Worm (Caenorhabditis elegans) whole organism, young adult: ENCODE results near the gene F26F4.8.

Experiments used
- B0019.2 ChIP-seq: fragments of 200-800 bp; sonication (Bioruptor generic); conservative IDR thresholded peaks from 2 replicates; pipeline ENCODE4 v1.3.6; 2022; ENCODE audit warnings: missing genetic modification reagents, missing genetic modification characterization, missing compliant biosample characterization
- C06A6.2 ChIP-seq: fragments of 200-800 bp; sonication (Bioruptor generic); conservative IDR thresholded peaks from 2 replicates; pipeline ENCODE4 v1.3.6; 2022; ENCODE audit warnings: missing genetic modification characterization, missing compliant biosample characterization
- F23B12.7 ChIP-seq: sonication (generic microtip); optimal IDR thresholded peaks from 2 replicates; lab custom pipeline; 2017; ENCODE audit warnings: missing genetic modification characterization, mild to moderate bottlenecking, missing compliant biosample characterization, antibody characterized with exemption, moderate library complexity; ENCODE audit not compliant: insufficient read depth
- F33H1.4 ChIP-seq: fragments of 200-800 bp; sonication (Bioruptor generic); IDR thresholded peaks from 2 replicates; pipeline ENCODE4 v1.3.6; 2022; ENCODE audit warnings: missing genetic modification reagents, missing genetic modification characterization, missing compliant biosample characterization
- F37B4.10 ChIP-seq: fragments of 200-800 bp; sonication (Bioruptor generic); IDR thresholded peaks from 2 replicates; pipeline ENCODE4 v1.3.6; 2022; ENCODE audit warnings: missing genetic modification characterization, missing compliant biosample characterization
- K11D2.4 ChIP-seq: fragments of 200-800 bp; sonication (Bioruptor generic); IDR thresholded peaks from 2 replicates; pipeline ENCODE4 v1.3.6; 2022; ENCODE audit warnings: missing genetic modification reagents, missing genetic modification characterization, missing compliant biosample characterization
- T26A5.8 ChIP-seq: sonication (generic microtip); optimal IDR thresholded peaks from 2 replicates; lab custom pipeline; 2016; ENCODE audit warnings: missing genetic modification characterization, missing compliant biosample characterization
- Y95B8A.8 ChIP-seq: fragments of 200-800 bp; sonication (Bioruptor generic); IDR thresholded peaks from 2 replicates; pipeline ENCODE4 v1.3.6; 2022; ENCODE audit warnings: missing genetic modification reagents, missing genetic modification characterization, missing compliant biosample characterization
- atf-7 ChIP-seq: sonication (generic microtip); optimal IDR thresholded peaks from 2 replicates; lab custom pipeline; 2017; ENCODE audit warnings: mild to moderate bottlenecking, missing genetic modification characterization, missing compliant biosample characterization
- attf-3 ChIP-seq: fragments of 200-800 bp; sonication (Bioruptor generic); conservative IDR thresholded peaks from 2 replicates; pipeline ENCODE4 v1.3.6; 2022; ENCODE audit warnings: missing genetic modification reagents, missing genetic modification characterization, missing compliant biosample characterization
- attf-6 ChIP-seq: fragments of 200-800 bp; sonication (Bioruptor generic); IDR thresholded peaks from 2 replicates; pipeline ENCODE4 v1.3.6; 2022; ENCODE audit warnings: missing genetic modification reagents, missing genetic modification characterization, missing compliant biosample characterization
- bed-2 ChIP-seq: fragments of 200-800 bp; sonication (Bioruptor generic); IDR thresholded peaks from 2 replicates; pipeline ENCODE4 v1.3.6; 2022; ENCODE audit warnings: missing genetic modification reagents, missing genetic modification characterization, missing compliant biosample characterization
- ceh-27 ChIP-seq: fragments of 200-800 bp; sonication (Bioruptor generic); optimal IDR thresholded peaks from 2 replicates; lab custom pipeline; 2018; ENCODE audit warnings: mild to moderate bottlenecking, missing genetic modification characterization, moderate library complexity, missing compliant biosample characterization
- ceh-40 ChIP-seq: fragments of 200-800 bp; sonication (Bioruptor generic); IDR thresholded peaks from 2 replicates; pipeline ENCODE4 v1.3.6; 2022; ENCODE audit warnings: missing genetic modification characterization, missing compliant biosample characterization
- ceh-58 ChIP-seq: fragments of 200-800 bp; sonication (Bioruptor generic); IDR thresholded peaks from 2 replicates; pipeline ENCODE4 v1.3.6; 2022; ENCODE audit warnings: missing genetic modification characterization, missing compliant biosample characterization
- ceh-91 ChIP-seq: fragments of 200-800 bp; sonication (Bioruptor generic); IDR thresholded peaks from 2 replicates; pipeline ENCODE4 v1.3.6; 2022; ENCODE audit warnings: missing genetic modification reagents, missing genetic modification characterization, missing compliant biosample characterization
- dpff-1 ChIP-seq: sonication (generic microtip); optimal IDR thresholded peaks from 2 replicates; lab custom pipeline; 2017; ENCODE audit warnings: mild to moderate bottlenecking, missing genetic modification characterization, missing compliant biosample characterization
- efl-1 ChIP-seq: fragments of 150-350 bp; optimal IDR thresholded peaks from 2 replicates; lab custom pipeline; 2014; ENCODE audit warnings: missing biosample characterization, missing genetic modification reagents, missing genetic modification characterization
- egrh-3 ChIP-seq: fragments of 200-800 bp; sonication (Bioruptor generic); IDR thresholded peaks from 2 replicates; pipeline ENCODE4 v1.3.6; 2022; ENCODE audit warnings: missing genetic modification reagents, missing genetic modification characterization, missing compliant biosample characterization
- ets-4 ChIP-seq: fragments of 200-800 bp; sonication (Bioruptor generic); optimal IDR thresholded peaks from 2 replicates; lab custom pipeline; 2018; ENCODE audit warnings: mild to moderate bottlenecking, missing genetic modification characterization, missing compliant biosample characterization
- gei-17 ChIP-seq: fragments of 200-800 bp; sonication (Bioruptor generic); optimal IDR thresholded peaks from 2 replicates; lab custom pipeline; 2018; ENCODE audit warnings: mild to moderate bottlenecking, missing genetic modification characterization, missing compliant biosample characterization
- him-1 ChIP-seq: sonication (generic microtip); optimal IDR thresholded peaks from 2 replicates; lab custom pipeline; 2016; ENCODE audit warnings: missing genotype, missing genetic modification reagents, missing genetic modification characterization, missing compliant biosample characterization
- hrde-1 ChIP-seq: sonication (generic microtip); optimal IDR thresholded peaks from 2 replicates; lab custom pipeline; 2016; ENCODE audit warnings: missing genetic modification characterization, mild to moderate bottlenecking, missing compliant biosample characterization, moderate library complexity, missing genotype, missing genetic modification reagents, borderline replicate concordance
- lin-26 ChIP-seq: fragments of 200-800 bp; sonication (Bioruptor generic); IDR thresholded peaks from 2 replicates; pipeline ENCODE4 v1.3.6; 2022; ENCODE audit warnings: missing genetic modification reagents, missing genetic modification characterization, missing compliant biosample characterization
- lir-1 ChIP-seq: fragments of 200-800 bp; sonication (Bioruptor generic); conservative IDR thresholded peaks from 2 replicates; pipeline ENCODE4 v1.3.6; 2022; ENCODE audit warnings: missing genetic modification reagents, missing genetic modification characterization, missing compliant biosample characterization
- lsl-1 ChIP-seq: fragments of 200-800 bp; sonication (Bioruptor generic); optimal IDR thresholded peaks from 2 replicates; lab custom pipeline; 2018; ENCODE audit warnings: mild to moderate bottlenecking, missing genetic modification characterization, moderate library complexity, missing compliant biosample characterization
- lsy-27 ChIP-seq: sonication (generic microtip); optimal IDR thresholded peaks from 2 replicates; lab custom pipeline; 2017; ENCODE audit warnings: missing genetic modification characterization, mild to moderate bottlenecking, missing compliant biosample characterization, antibody characterized with exemption, missing genotype, borderline replicate concordance; ENCODE audit not compliant: insufficient read depth
- mxl-1 ChIP-seq: sonication (generic microtip); optimal IDR thresholded peaks from 2 replicates; lab custom pipeline; 2016; ENCODE audit warnings: missing genetic modification characterization, missing compliant biosample characterization
- nfya-2 ChIP-seq: fragments of 200-800 bp; sonication (Bioruptor generic); IDR thresholded peaks from 2 replicates; pipeline ENCODE4 v1.3.6; 2022; ENCODE audit warnings: missing genetic modification reagents, missing genetic modification characterization, missing compliant biosample characterization
- nfyb-1 ChIP-seq: fragments of 200-800 bp; sonication (Bioruptor generic); IDR thresholded peaks from 2 replicates; pipeline ENCODE4 v1.3.6; 2022; ENCODE audit warnings: missing genetic modification reagents, missing genetic modification characterization, missing compliant biosample characterization
- nhr-80 ChIP-seq: sonication (generic microtip); optimal IDR thresholded peaks from 2 replicates; lab custom pipeline; 2016; ENCODE audit warnings: missing genetic modification characterization, missing compliant biosample characterization
- rec-8 ChIP-seq, 2 experiments: sonication (generic microtip); optimal IDR thresholded peaks; 2 replicates each; lab custom pipeline; 2016; ENCODE audit warnings: mild to moderate bottlenecking in 2 of 2, missing genetic modification characterization in 2 of 2, missing genetic modification reagents in 2 of 2, missing genotype in 2 of 2, missing biosample characterization in 1 of 2, missing compliant biosample characterization in 1 of 2, moderate library complexity in 1 of 2
- rpc-1 ChIP-seq, 2 experiments: fragments of 150-350 bp in 1 of 2; sonication (generic microtip) in 1 of 2; optimal IDR thresholded peaks; 2 replicates each; lab custom pipeline; 2014 to 2018; ENCODE audit warnings: missing biosample characterization in 1 of 2, missing genetic modification characterization in 1 of 2, missing genetic modification reagents in 1 of 2, missing genotype in 1 of 2
- snpc-3.4 ChIP-seq: sonication (generic microtip); optimal IDR thresholded peaks from 2 replicates; lab custom pipeline; 2017; ENCODE audit warnings: missing genetic modification characterization, mild to moderate bottlenecking, missing compliant biosample characterization, antibody characterized with exemption, moderate library complexity, missing genotype, missing genetic modification reagents
- snpc-4 ChIP-seq, 5 experiments: fragments of 150-350 bp in 1 of 5; sonication (generic microtip) in 4 of 5; optimal IDR thresholded peaks; 2 replicates each; lab custom pipeline; 2014 to 2018; ENCODE audit warnings: missing genetic modification characterization in 5 of 5, missing biosample characterization in 3 of 5, antibody characterized with exemption in 2 of 5, mild to moderate bottlenecking in 2 of 5, missing compliant biosample characterization in 2 of 5, missing genotype in 2 of 5, moderate library complexity in 2 of 5, missing genetic modification reagents in 1 of 5
- xnd-1 ChIP-seq: sonication (generic microtip); optimal IDR thresholded peaks from 2 replicates; lab custom pipeline; 2016; ENCODE audit warnings: missing genotype, missing genetic modification reagents, missing genetic modification characterization, missing compliant biosample characterization
- zim-3 ChIP-seq: sonication (generic microtip); optimal IDR thresholded peaks from 2 replicates; lab custom pipeline; 2017; ENCODE audit warnings: mild to moderate bottlenecking, missing genetic modification characterization, moderate library complexity, missing compliant biosample characterization
- ztf-26 ChIP-seq: sonication (generic microtip); optimal IDR thresholded peaks from 2 replicates; lab custom pipeline; 2017; ENCODE audit warnings: missing genetic modification characterization, missing compliant biosample characterization
- ztf-3 ChIP-seq: fragments of 200-800 bp; sonication (Bioruptor generic); optimal IDR thresholded peaks from 2 replicates; lab custom pipeline; 2018; ENCODE audit warnings: mild to moderate bottlenecking, missing genetic modification characterization, missing compliant biosample characterization
- ztf-6 ChIP-seq: fragments of 200-800 bp; sonication (Bioruptor generic); IDR thresholded peaks from 2 replicates; pipeline ENCODE4 v1.3.6; 2022; ENCODE audit warnings: missing genetic modification reagents, missing genetic modification characterization, missing compliant biosample characterization

Gene F26F4.8

DNA sequence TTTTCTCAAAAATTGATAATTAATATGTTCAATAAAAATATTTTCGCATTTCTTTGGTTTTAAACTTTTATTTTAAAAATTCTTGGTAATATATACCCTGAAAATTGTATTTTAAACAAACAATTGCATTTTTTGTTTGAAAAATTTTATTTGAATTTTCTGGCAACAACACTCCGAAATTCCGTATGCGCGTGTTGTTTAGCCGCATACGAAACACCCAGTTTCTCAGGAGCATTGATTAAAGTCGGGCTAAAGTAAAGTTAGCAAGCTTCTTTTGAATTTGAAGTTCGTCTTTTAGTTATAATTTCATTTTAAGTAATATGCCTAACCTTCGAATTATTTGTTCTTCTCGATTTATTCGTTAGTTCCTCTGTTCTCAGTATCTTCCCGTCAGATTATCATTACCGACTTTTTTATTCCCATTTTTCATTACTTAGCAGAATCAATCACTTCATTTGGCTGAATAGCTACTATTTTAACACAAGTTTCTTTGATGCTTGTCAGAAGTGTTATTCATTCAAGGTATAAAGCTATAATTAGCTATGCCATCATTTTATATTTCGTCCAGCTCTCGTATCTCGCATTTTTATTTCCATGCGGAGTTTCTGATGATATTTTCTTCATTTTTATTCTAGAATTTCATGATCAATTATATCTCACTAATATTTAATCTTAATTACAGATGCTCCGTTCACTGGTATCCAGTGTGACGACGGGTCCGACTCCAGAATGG is 29.8 kb upstream of the F26F4.8 start, which contains the start of gene mrps-18C:
TSS of gene mrps-18C (plus strand) at position 683 of the 733 bp plus-strand sequence.
- no peak for TF ChIP-seq egrh-3 (GFP tag; lab: Robert Waterston, UW)
- TF ChIP-seq hrde-1 = no peak
- TF ChIP-seq efl-1 (GFP tag; lab: Kevin White, UChicago) = peak; percentile 4
- peak; percentile 92 for TF ChIP-seq attf-3 (GFP tag; lab: Robert Waterston, UW)

DNA sequence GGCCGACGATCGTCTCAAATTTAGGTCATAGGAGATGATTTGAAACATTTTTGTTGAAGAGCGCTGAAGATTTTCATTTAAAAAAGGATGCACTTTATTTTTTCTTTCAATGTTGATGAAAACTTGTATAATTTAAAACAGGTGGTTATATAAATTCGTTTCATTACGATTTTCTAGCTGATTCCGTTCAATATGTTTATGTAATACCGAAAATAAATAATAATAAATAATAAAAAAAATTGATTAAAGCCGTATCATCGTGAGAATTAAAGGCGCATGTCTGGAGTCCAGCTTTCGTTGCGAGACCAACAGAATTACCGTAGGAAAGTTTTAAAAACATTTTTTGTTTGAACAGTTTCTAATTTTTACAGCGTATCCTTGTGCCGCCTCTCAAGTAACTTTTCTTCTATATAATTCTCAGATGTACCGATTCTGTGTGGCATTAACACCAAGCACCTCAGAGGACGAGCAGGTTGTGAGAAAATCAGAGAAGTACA is 27.0 kb upstream of the F26F4.8 start, which contains the start of the genes C26E6.12 and eri-9:
TSS of gene C26E6.12 (minus strand) at position 51 of the 497 bp plus-strand sequence.
TSS of gene eri-9 (plus strand) at position 248 of the 497 bp plus-strand sequence.
- TF ChIP-seq him-1 (tag; lab: Kevin White, UChicago) (no peak), gei-17 (GFP tag; lab: Kevin White, UChicago) (no peak), F33H1.4 (peak; percentile 56; the same call in 1 of the 2 replicates), xnd-1 (tag; lab: Kevin White, UChicago) (no peak), lsl-1 (GFP tag; lab: Kevin White, UChicago) (peak; percentile 66), rec-8 (tag; optimal IDR thresholded peaks at IDR 0.05; lab: Kevin White, UChicago) (no peak)

DNA sequence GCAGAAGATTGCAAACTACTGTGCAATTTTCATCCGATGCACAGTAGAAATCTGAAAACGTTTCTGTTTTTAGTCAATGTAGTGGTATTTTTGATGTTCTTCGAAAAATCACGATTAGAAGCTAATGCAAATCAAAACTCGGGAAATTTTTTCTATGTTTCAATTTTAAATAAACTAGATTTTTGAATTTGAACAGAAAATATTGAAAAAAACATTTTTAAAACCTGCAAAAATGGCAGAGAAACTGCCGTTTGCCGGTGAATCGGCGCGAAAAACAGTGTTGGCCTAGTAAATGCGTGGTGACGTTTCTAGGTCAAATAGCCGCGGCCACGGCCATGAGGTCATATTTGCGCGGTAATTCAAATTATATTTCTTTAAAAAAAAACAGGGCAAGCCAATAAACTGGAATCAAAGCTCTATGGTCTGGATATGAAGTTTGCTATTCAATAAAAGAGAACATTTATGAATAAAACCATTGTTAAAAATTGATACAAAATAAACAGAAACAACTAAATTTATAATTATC is 24.9 kb upstream of the F26F4.8 start, which contains the start of gene set-2:
TSS of gene set-2 (minus strand) at position 51 of the 526 bp plus-strand sequence.
- TF ChIP-seq F23B12.7 (tag; lab: Kevin White, UChicago) (no peak), ztf-6 (no peak), lsl-1 (GFP tag; lab: Kevin White, UChicago) (peak; percentile 75), lir-1 (peak; percentile 84), ceh-40 (peak; percentile 54; the same call in 1 of the 2 replicates), K11D2.4 (peak; percentile 58; the same call in 1 of the 2 replicates), nhr-80 (tag; lab: Kevin White, UChicago) (peak; percentile 30), nfyb-1 (GFP tag; lab: Robert Waterston, UW) (peak; percentile 76), mxl-1 (tag; lab: Kevin White, UChicago) (no peak), ztf-3 (GFP tag; lab: Kevin White, UChicago) (no peak), ceh-91 (GFP tag; lab: Robert Waterston, UW) (peak; percentile 82), ceh-27 (GFP tag; lab: Kevin White, UChicago) (peak; percentile 88), xnd-1 (tag; lab: Kevin White, UChicago) (peak; percentile 58), Y95B8A.8 (peak; percentile 89), ets-4 (GFP tag; lab: Kevin White, UChicago) (no peak), zim-3 (tag; lab: Kevin White, UChicago) (no peak), snpc-3.4 (tag; lab: Kevin White, UChicago) (peak; percentile 78), atf-7 (tag; lab: Kevin White, UChicago) (no peak), F33H1.4 (peak; percentile 76), B0019.2 (GFP tag; lab: Robert Waterston, UW) (peak; percentile 72), rpc-1 (optimal IDR thresholded peaks at IDR 0.05; lab: Kevin White, UChicago) (no peak), rpc-1 (tag; optimal IDR thresholded peaks at IDR 0.05; lab: Kevin White, UChicago) (no peak), attf-6 (GFP tag; lab: Robert Waterston, UW) (peak; percentile 29; the same call in 1 of the 2 replicates), F37B4.10 (GFP tag; lab: Robert Waterston, UW) (no peak), ztf-26 (no peak), T26A5.8 (tag; lab: Kevin White, UChicago) (no peak), lsy-27 (tag; lab: Kevin White, UChicago) (no peak), lin-26 (0 out of 2 replicates have a peak, but pooled peaks have one; percentile 39), snpc-4 (GFP tag; optimal IDR thresholded peaks at IDR 0.05; lab: Kevin White, UChicago) (peak; percentile 16), snpc-4 (tag; optimal IDR thresholded peaks at IDR 0.05; lab: Kevin White, UChicago) (peak in 1 of 4 experiments; percentile 37), bed-2 (GFP tag; lab: Robert Waterston, UW) (peak; percentile 92), C06A6.2 (GFP tag; lab: Robert Waterston, UW) (no peak), gei-17 (GFP tag; lab: Kevin White, UChicago) (no peak), nfya-2 (GFP tag; lab: Robert Waterston, UW) (no peak), ceh-58 (GFP tag; lab: Robert Waterston, UW) (no peak), dpff-1 (tag; lab: Kevin White, UChicago) (no peak), rec-8 (tag; optimal IDR thresholded peaks at IDR 0.05; lab: Kevin White, UChicago) (peak; percentile 52 to 80)
